Fruit fly (Drosophila melanogaster) whole organism, embryonic: ENCODE data around the gene CG2182.

Experiments used
- Bteb2 ChIP-seq: fragments of 200-800 bp; sonication (Bioruptor generic); optimal IDR thresholded peaks from 2 replicates; lab custom pipeline; 2016; ENCODE audit warnings: missing biosample characterization, missing genetic modification characterization
- CG11504 ChIP-seq: fragments of 200-800 bp; sonication (Bioruptor generic); optimal IDR thresholded peaks from 3 replicates; lab custom pipeline; 2019; ENCODE audit warnings: missing biosample characterization, mild to moderate bottlenecking, missing genetic modification characterization, moderate library complexity
- CG1233 ChIP-seq: fragments of 200-800 bp; sonication (Bioruptor generic); optimal IDR thresholded peaks from 4 replicates; lab custom pipeline; 2018; ENCODE audit warnings: missing biosample characterization, mild to moderate bottlenecking, missing genetic modification characterization
- CG13424 ChIP-seq: fragments of 200-800 bp; sonication (Bioruptor generic); optimal IDR thresholded peaks from 2 replicates; lab custom pipeline; 2019; ENCODE audit warnings: missing biosample characterization, mild to moderate bottlenecking, missing genetic modification characterization, moderate library complexity
- CG13624 ChIP-seq: fragments of 200-800 bp; sonication (Bioruptor generic); optimal IDR thresholded peaks from 2 replicates; lab custom pipeline; 2016; ENCODE audit warnings: missing biosample characterization, missing genetic modification characterization
- CG14014 ChIP-seq: fragments of 200-800 bp; sonication (Bioruptor generic); IDR thresholded peaks from 2 replicates; pipeline ENCODE4 v1.3.6; 2022; ENCODE audit warnings: missing biosample characterization, missing genetic modification characterization
- CG15011 ChIP-seq: fragments of 200-800 bp; sonication (Bioruptor generic); optimal IDR thresholded peaks from 3 replicates; lab custom pipeline; 2018; ENCODE audit warnings: missing biosample characterization, mild to moderate bottlenecking, missing genetic modification characterization
- CG15696 ChIP-seq: fragments of 200-800 bp; sonication (Bioruptor generic); optimal IDR thresholded peaks from 2 replicates; lab custom pipeline; 2019; ENCODE audit warnings: missing biosample characterization, mild to moderate bottlenecking, missing genetic modification characterization, moderate library complexity
- CG18619 ChIP-seq: fragments of 200-800 bp; sonication (Bioruptor generic); optimal IDR thresholded peaks from 3 replicates; lab custom pipeline; 2017; ENCODE audit warnings: missing biosample characterization, mild to moderate bottlenecking, missing genetic modification characterization
- CG2889 ChIP-seq: fragments of 200-800 bp; sonication (Bioruptor generic); IDR thresholded peaks from 3 replicates; pipeline ENCODE4 v1.3.6; 2022; ENCODE audit warnings: missing biosample characterization, missing genetic modification characterization
- CG30403 ChIP-seq: fragments of 200-800 bp; sonication (Bioruptor generic); optimal IDR thresholded peaks from 3 replicates; lab custom pipeline; 2016; ENCODE audit warnings: missing biosample characterization, missing genetic modification characterization
- CG3163 ChIP-seq: fragments of 200-800 bp; sonication (Bioruptor generic); optimal IDR thresholded peaks from 3 replicates; lab custom pipeline; 2016; ENCODE audit warnings: missing biosample characterization, missing genetic modification characterization
- CG3847 ChIP-seq: fragments of 200-800 bp; sonication (Bioruptor generic); IDR thresholded peaks from 2 replicates; pipeline ENCODE4 v1.3.6; 2022; ENCODE audit warnings: missing biosample characterization, missing genetic modification characterization
- CG42726 ChIP-seq: fragments of 200-800 bp; sonication (Bioruptor generic); IDR thresholded peaks from 2 replicates; pipeline ENCODE4 v1.3.6; 2022; ENCODE audit warnings: missing biosample characterization, missing genetic modification characterization; ENCODE audit not compliant: partially characterized antibody
- CG6791 ChIP-seq: fragments of 200-800 bp; sonication (Bioruptor generic); IDR thresholded peaks from 3 replicates; pipeline ENCODE4 v1.3.6; 2022; ENCODE audit warnings: missing biosample characterization, missing genetic modification characterization; ENCODE audit not compliant: partially characterized antibody
- CG7271 ChIP-seq: fragments of 200-800 bp; sonication (Bioruptor generic); optimal IDR thresholded peaks from 2 replicates; lab custom pipeline; 2018; ENCODE audit warnings: missing biosample characterization, mild to moderate bottlenecking, missing genetic modification characterization, moderate library complexity
- CG7786 ChIP-seq: fragments of 200-800 bp; sonication (Bioruptor generic); optimal IDR thresholded peaks from 2 replicates; lab custom pipeline; 2016; ENCODE audit warnings: missing biosample characterization, missing genetic modification characterization
- CG7987 ChIP-seq: fragments of 200-800 bp; sonication (Bioruptor generic); optimal IDR thresholded peaks from 2 replicates; lab custom pipeline; 2018; ENCODE audit warnings: missing biosample characterization, mild to moderate bottlenecking, missing genetic modification characterization, moderate library complexity
- CG9817 ChIP-seq: fragments of 200-800 bp; sonication (Bioruptor generic); optimal IDR thresholded peaks from 2 replicates; lab custom pipeline; 2018; ENCODE audit warnings: missing biosample characterization, mild to moderate bottlenecking, missing genetic modification characterization, moderate library complexity
- CoRest ChIP-seq: fragments of 200-800 bp; sonication (Bioruptor generic); optimal IDR thresholded peaks from 3 replicates; lab custom pipeline; 2018; ENCODE audit warnings: missing biosample characterization, mild to moderate bottlenecking, missing genetic modification characterization, moderate library complexity
- Ets97D ChIP-seq: fragments of 200-800 bp; sonication (Bioruptor generic); optimal IDR thresholded peaks from 3 replicates; lab custom pipeline; 2016; ENCODE audit warnings: missing biosample characterization, missing genetic modification characterization
- Fer2 ChIP-seq: fragments of 200-800 bp; sonication (Bioruptor generic); optimal IDR thresholded peaks from 2 replicates; lab custom pipeline; 2018; ENCODE audit warnings: missing biosample characterization, mild to moderate bottlenecking, missing genetic modification characterization, moderate library complexity
- Fer3 ChIP-seq: fragments of 200-800 bp; sonication (Bioruptor generic); optimal IDR thresholded peaks from 2 replicates; lab custom pipeline; 2018; ENCODE audit warnings: missing biosample characterization, mild to moderate bottlenecking, missing genetic modification characterization, moderate library complexity
- Hmr ChIP-seq: fragments of 200-800 bp; sonication (Bioruptor generic); optimal IDR thresholded peaks from 3 replicates; lab custom pipeline; 2017; ENCODE audit warnings: mild to moderate bottlenecking, missing biosample characterization, missing genetic modification reagents, missing genetic modification characterization
- Jarid2 ChIP-seq: fragments of 200-800 bp; sonication (Bioruptor generic); optimal IDR thresholded peaks from 3 replicates; lab custom pipeline; 2017; ENCODE audit warnings: mild to moderate bottlenecking, missing biosample characterization, missing genetic modification reagents, missing genetic modification characterization
- MESR4 ChIP-seq: fragments of 200-800 bp; sonication (Bioruptor generic); optimal IDR thresholded peaks from 2 replicates; lab custom pipeline; 2018; ENCODE audit warnings: missing biosample characterization, mild to moderate bottlenecking, missing genetic modification characterization, moderate library complexity
- NK7.1 ChIP-seq: fragments of 200-800 bp; sonication (Bioruptor generic); optimal IDR thresholded peaks from 3 replicates; lab custom pipeline; 2016; ENCODE audit warnings: missing biosample characterization, missing genetic modification characterization
- Nf-YA ChIP-seq: fragments of 200-800 bp; sonication (Bioruptor generic); IDR thresholded peaks from 2 replicates; pipeline ENCODE4 v1.3.6; 2022; ENCODE audit warnings: missing biosample characterization, missing genetic modification characterization
- Six4 ChIP-seq: fragments of 200-800 bp; sonication (Bioruptor generic); optimal IDR thresholded peaks from 2 replicates; lab custom pipeline; 2016; ENCODE audit warnings: missing biosample characterization, missing genetic modification characterization
- Vsx1 ChIP-seq: fragments of 200-800 bp; sonication (Bioruptor generic); optimal IDR thresholded peaks from 2 replicates; lab custom pipeline; 2017; ENCODE audit warnings: missing biosample characterization, mild to moderate bottlenecking, missing genetic modification characterization, missing genetic modification reagents
- Xbp1 ChIP-seq: fragments of 200-800 bp; sonication (Bioruptor generic); optimal IDR thresholded peaks from 3 replicates; lab custom pipeline; 2016; ENCODE audit warnings: missing biosample characterization, mild to moderate bottlenecking, missing genetic modification characterization
- bcd ChIP-seq: fragments of 200-800 bp; sonication (Bioruptor generic); optimal IDR thresholded peaks from 2 replicates; lab custom pipeline; 2017; ENCODE audit warnings: missing biosample characterization, mild to moderate bottlenecking, missing genetic modification characterization
- chif ChIP-seq, 2 experiments: fragments of 200-800 bp; sonication (Bioruptor generic); optimal IDR thresholded peaks; 3 replicates each; lab custom pipeline; 2016; ENCODE audit warnings: missing biosample characterization in 2 of 2, missing genetic modification characterization in 2 of 2
- chinmo ChIP-seq: fragments of 200-800 bp; sonication (Bioruptor generic); IDR thresholded peaks from 4 replicates; pipeline ENCODE4 v1.3.6; 2022; ENCODE audit warnings: missing biosample characterization, missing genetic modification characterization; ENCODE audit not compliant: partially characterized antibody
- en ChIP-seq: fragments of 200-800 bp; sonication (Bioruptor generic); optimal IDR thresholded peaks from 2 replicates; lab custom pipeline; 2016; ENCODE audit warnings: missing biosample characterization, missing genetic modification characterization
- fd102C ChIP-seq: fragments of 200-800 bp; sonication (Bioruptor generic); optimal IDR thresholded peaks from 2 replicates; lab custom pipeline; 2018; ENCODE audit warnings: missing biosample characterization, mild to moderate bottlenecking, missing genetic modification characterization, moderate library complexity
- ftz-f1 ChIP-seq: fragments of 200-800 bp; sonication (Bioruptor generic); optimal IDR thresholded peaks from 2 replicates; lab custom pipeline; 2016; ENCODE audit warnings: missing biosample characterization, missing genetic modification characterization
- gce ChIP-seq: fragments of 200-800 bp; sonication (Bioruptor generic); IDR thresholded peaks from 3 replicates; pipeline ENCODE4 v1.3.6; 2022; ENCODE audit warnings: missing biosample characterization, missing genetic modification characterization
- gfzf ChIP-seq: fragments of 200-800 bp; sonication (Bioruptor generic); optimal IDR thresholded peaks from 2 replicates; lab custom pipeline; 2016; ENCODE audit warnings: missing biosample characterization, mild to moderate bottlenecking, missing genetic modification characterization, moderate library complexity
- hb ChIP-seq: fragments of 200-800 bp; sonication (Bioruptor generic); IDR thresholded peaks from 3 replicates; pipeline ENCODE4 v1.3.6; 2022; ENCODE audit warnings: missing biosample characterization, missing genetic modification characterization; ENCODE audit not compliant: partially characterized antibody
- hbn ChIP-seq: fragments of 200-800 bp; sonication (Bioruptor generic); IDR thresholded peaks from 2 replicates; pipeline ENCODE4 v1.3.6; 2022; ENCODE audit warnings: missing biosample characterization, missing genetic modification characterization; ENCODE audit not compliant: partially characterized antibody
- lilli ChIP-seq: fragments of 200-800 bp; sonication (Bioruptor generic); optimal IDR thresholded peaks from 3 replicates; lab custom pipeline; 2016; ENCODE audit warnings: missing biosample characterization, missing genetic modification characterization
- nerfin-2 ChIP-seq: fragments of 200-800 bp; sonication (Bioruptor generic); IDR thresholded peaks from 2 replicates; pipeline ENCODE4 v1.3.6; 2022; ENCODE audit warnings: missing biosample characterization, missing genetic modification characterization; ENCODE audit not compliant: partially characterized antibody
- pzg ChIP-seq: fragments of 200-800 bp; sonication (Bioruptor generic); optimal IDR thresholded peaks from 3 replicates; lab custom pipeline; 2018; ENCODE audit warnings: missing biosample characterization, mild to moderate bottlenecking, missing genetic modification characterization, moderate library complexity
- repo ChIP-seq: fragments of 200-800 bp; sonication (Bioruptor generic); optimal IDR thresholded peaks from 2 replicates; lab custom pipeline; 2016; ENCODE audit warnings: missing biosample characterization, missing genetic modification characterization
- scrt ChIP-seq: fragments of 200-800 bp; sonication (Bioruptor generic); optimal IDR thresholded peaks from 2 replicates; lab custom pipeline; 2018; ENCODE audit warnings: missing biosample characterization, mild to moderate bottlenecking, missing genetic modification characterization, moderate library complexity
- slp2 ChIP-seq: fragments of 200-800 bp; sonication (Bioruptor generic); optimal IDR thresholded peaks from 2 replicates; lab custom pipeline; 2016; ENCODE audit warnings: missing biosample characterization, missing genetic modification characterization
- ssp ChIP-seq: fragments of 200-800 bp; sonication (Bioruptor generic); IDR thresholded peaks from 2 replicates; pipeline ENCODE4 v1.3.6; 2022; ENCODE audit warnings: missing biosample characterization, missing genetic modification characterization
- tio ChIP-seq: fragments of 200-800 bp; sonication (Bioruptor generic); optimal IDR thresholded peaks from 2 replicates; lab custom pipeline; 2017; ENCODE audit warnings: missing biosample characterization, missing genetic modification characterization, inconsistent platforms
- z ChIP-seq: fragments of 200-800 bp; sonication (Bioruptor generic); IDR thresholded peaks from 3 replicates; pipeline ENCODE4 v1.3.6; 2022; ENCODE audit warnings: missing biosample characterization, missing genetic modification characterization
- zf30C ChIP-seq: fragments of 200-800 bp; sonication (Bioruptor generic); optimal IDR thresholded peaks from 3 replicates; lab custom pipeline; 2018; ENCODE audit warnings: missing biosample characterization, mild to moderate bottlenecking, missing genetic modification characterization

Gene CG2182

dm6 chr3R:5659829-5660197, at the start of gene CG2182 (continued):
- no peak for TF ChIP-seq chif (GFP tag; optimal IDR thresholded peaks at IDR 0.05; lab: Kevin White, UChicago)
- no peak for TF ChIP-seq CG2889 (GFP tag; lab: Robert Waterston, UW)
- no peak for TF ChIP-seq CG30403
- TF ChIP-seq Fer2 (tag; lab: Kevin White, UChicago): no peak
- TF ChIP-seq Hmr (GFP tag; lab: Kevin White, UChicago): no peak
- no peak for TF ChIP-seq Nf-YA (GFP tag; lab: Robert Waterston, UW)
- no peak for TF ChIP-seq bcd (GFP tag; lab: Kevin White, UChicago)
- TF ChIP-seq ssp (GFP tag; lab: Robert Waterston, UW): no peak
- TF ChIP-seq CG42726 (GFP tag; lab: Robert Waterston, UW): peak; percentile 80
- TF ChIP-seq zf30C (GFP tag; lab: Kevin White, UChicago): no peak
- no peak for TF ChIP-seq Six4 (GFP tag; lab: Kevin White, UChicago)
- no peak for TF ChIP-seq MESR4 (GFP tag; lab: Kevin White, UChicago)
- no peak for TF ChIP-seq CG7987 (GFP tag; lab: Kevin White, UChicago)
- no peak for TF ChIP-seq Vsx1 (GFP tag; lab: Kevin White, UChicago)
- peak; percentile 2 for TF ChIP-seq CG13624
- peak; percentile 19 for TF ChIP-seq gfzf (GFP tag; lab: Kevin White, UChicago)
- TF ChIP-seq ftz-f1: no peak
- TF ChIP-seq Bteb2 (GFP tag; lab: Kevin White, UChicago): no peak
- TF ChIP-seq CG1233: no peak
- no peak for TF ChIP-seq lilli (GFP tag; lab: Kevin White, UChicago)
- no peak for TF ChIP-seq CG13424 (tag; lab: Kevin White, UChicago)
- TF ChIP-seq fd102C: no peak
- peak; percentile 14 for TF ChIP-seq hbn (GFP tag; lab: Robert Waterston, UW)
- TF ChIP-seq CG7786 (GFP tag; lab: Kevin White, UChicago): no peak
- no peak for TF ChIP-seq CoRest (tag; lab: Kevin White, UChicago)
- TF ChIP-seq slp2: no peak
- TF ChIP-seq chinmo (GFP tag; lab: Robert Waterston, UW): peak; percentile 6; the same call in 1 of the 4 replicates
- no peak for TF ChIP-seq Xbp1
- TF ChIP-seq gce: no peak
- TF ChIP-seq Jarid2 (GFP tag; lab: Kevin White, UChicago): no peak
- peak; percentile 55 for TF ChIP-seq hb (GFP tag; lab: Robert Waterston, UW)
- no peak for TF ChIP-seq scrt (GFP tag; lab: Kevin White, UChicago)
- no peak for TF ChIP-seq CG15696 (tag; lab: Kevin White, UChicago)
- TF ChIP-seq CG14014 (GFP tag; lab: Robert Waterston, UW): no peak
- TF ChIP-seq CG3847 (GFP tag; lab: Robert Waterston, UW): no peak
- no peak for TF ChIP-seq z (GFP tag; lab: Robert Waterston, UW)
- TF ChIP-seq tio (GFP tag; lab: Kevin White, UChicago): no peak
- TF ChIP-seq CG15011 (GFP tag; lab: Kevin White, UChicago): no peak
- TF ChIP-seq Ets97D (GFP tag; lab: Kevin White, UChicago): no peak
- TF ChIP-seq CG11504 (tag; lab: Kevin White, UChicago): no peak
- no peak for TF ChIP-seq repo (GFP tag; lab: Kevin White, UChicago)
- TF ChIP-seq CG3163: no peak
- TF ChIP-seq CG7271: no peak
- peak; percentile 7 for TF ChIP-seq nerfin-2 (GFP tag; lab: Robert Waterston, UW)
- no peak for TF ChIP-seq en
- TF ChIP-seq CG9817: no peak
- TF ChIP-seq CG18619 (GFP tag; lab: Kevin White, UChicago): no peak
- no peak for TF ChIP-seq NK7.1
- TF ChIP-seq Fer3: no peak
- peak; percentile 39 for TF ChIP-seq pzg
- peak; percentile 86 for TF ChIP-seq CG6791 (GFP tag; lab: Robert Waterston, UW)
